Fruit fly (Drosophila melanogaster): ENCODE measurements around the gene zfh1.

The zfh1 gene

dm6 chr3R:30718442-30718841, 47.3 kb upstream of the zfh1 start (continued):
- peak; percentile 53 for TF ChIP-seq CG2712 (tag; optimal IDR thresholded peaks at IDR 0.05)
- TF ChIP-seq CG15269 (tag; optimal IDR thresholded peaks at IDR 0.05): peak; percentile 1
- TF ChIP-seq phol (tag; optimal IDR thresholded peaks at IDR 0.05): peak; percentile 17
- TF ChIP-seq oc (tag; optimal IDR thresholded peaks at IDR 0.05): peak; percentile 45
- TF ChIP-seq CG11398 (GFP tag; optimal IDR thresholded peaks at IDR 0.05): no peak
- no peak for TF ChIP-seq fu2 (GFP tag; optimal IDR thresholded peaks at IDR 0.05)
- TF ChIP-seq CG6813 (GFP tag; optimal IDR thresholded peaks at IDR 0.05): no peak
- no peak for TF ChIP-seq CG32532 (GFP tag; IDR thresholded peaks at IDR 0.05)
- no peak for TF ChIP-seq CG16815 (GFP tag; optimal IDR thresholded peaks at IDR 0.05)
- TF ChIP-seq Dfd (GFP tag; optimal IDR thresholded peaks at IDR 0.05): no peak
- TF ChIP-seq CG30403 (GFP tag; optimal IDR thresholded peaks at IDR 0.05): peak; percentile 14
- peak; percentile 14 for TF ChIP-seq CG14710 (tag; optimal IDR thresholded peaks at IDR 0.05)
- no peak for TF ChIP-seq Bgb (GFP tag; IDR thresholded peaks at IDR 0.05; ENCODE audit: partially characterized antibody)
- no peak for TF ChIP-seq maf-S (GFP tag; optimal IDR thresholded peaks at IDR 0.05)
- TF ChIP-seq Dek (tag; optimal IDR thresholded peaks at IDR 0.05): no peak
- TF ChIP-seq ase (GFP tag; IDR thresholded peaks at IDR 0.05): 0 out of 3 replicates have a peak, but pooled peaks have one; percentile 42
- no peak for TF ChIP-seq z (GFP tag; IDR thresholded peaks at IDR 0.05)
- no peak for TF ChIP-seq run (tag; optimal IDR thresholded peaks at IDR 0.05)
- no peak for TF ChIP-seq CG7556 (GFP tag; optimal IDR thresholded peaks at IDR 0.05)
- no peak for TF ChIP-seq E2f2 (GFP tag; IDR thresholded peaks at IDR 0.05)
- TF ChIP-seq CG14050 (GFP tag; IDR thresholded peaks at IDR 0.05): 0 out of 3 replicates have a peak, but pooled peaks have one; percentile 20
- no peak for TF ChIP-seq CG13775 (GFP tag; optimal IDR thresholded peaks at IDR 0.05)
- TF ChIP-seq CG18599 (GFP tag; optimal IDR thresholded peaks at IDR 0.05): peak; percentile 32
- TF ChIP-seq CG4404 (GFP tag; IDR thresholded peaks at IDR 0.05): no peak
- TF ChIP-seq Asciz (GFP tag; optimal IDR thresholded peaks at IDR 0.05): no peak
- TF ChIP-seq MBD-R2 (GFP tag; IDR thresholded peaks at IDR 0.05): no peak
- TF ChIP-seq repo (GFP tag; optimal IDR thresholded peaks at IDR 0.05): no peak
- TF ChIP-seq CG6791 (GFP tag; IDR thresholded peaks at IDR 0.05; ENCODE audit: partially characterized antibody): no peak
- TF ChIP-seq Side (GFP tag; optimal IDR thresholded peaks at IDR 0.05): no peak
- no peak for TF ChIP-seq chm (GFP tag; IDR thresholded peaks at IDR 0.05)
- TF ChIP-seq CG10274 (GFP tag; optimal IDR thresholded peaks at IDR 0.05): no peak
- no peak for TF ChIP-seq HLHmδ (GFP tag; optimal IDR thresholded peaks at IDR 0.05)
- TF ChIP-seq lola (GFP tag; optimal IDR thresholded peaks at IDR 0.05): no peak
- 0 out of 2 replicates have a peak, but pooled peaks have one; percentile 43 for TF ChIP-seq ap (GFP tag; IDR thresholded peaks at IDR 0.05)
- no peak for TF ChIP-seq Gsc (GFP tag; IDR thresholded peaks at IDR 0.05)
- TF ChIP-seq kah (GFP tag; optimal IDR thresholded peaks at IDR 0.05): no peak
- TF ChIP-seq Mad (GFP tag; optimal IDR thresholded peaks at IDR 0.05): no peak
- TF ChIP-seq CG7839 (tag; optimal IDR thresholded peaks at IDR 0.05): peak; percentile 30
- no peak for TF ChIP-seq CG9876 (GFP tag; optimal IDR thresholded peaks at IDR 0.05)
- TF ChIP-seq hth (optimal IDR thresholded peaks at IDR 0.05): no peak
- TF ChIP-seq pnt (GFP tag; optimal IDR thresholded peaks at IDR 0.05): no peak
- TF ChIP-seq Dbx (GFP tag; IDR thresholded peaks at IDR 0.05): no peak
- TF ChIP-seq zen (tag; optimal IDR thresholded peaks at IDR 0.05): no peak
- TF ChIP-seq CG15601 (tag; optimal IDR thresholded peaks at IDR 0.05): peak; percentile 15
- TF ChIP-seq fru (optimal IDR thresholded peaks at IDR 0.05): no peak
- peak; percentile 7 for TF ChIP-seq CG4820 (GFP tag; optimal IDR thresholded peaks at IDR 0.05)
- peak; percentile 48; the same call in 1 of the 2 replicates for TF ChIP-seq sob (GFP tag; IDR thresholded peaks at IDR 0.05)
- TF ChIP-seq Bdp1 (GFP tag; optimal IDR thresholded peaks at IDR 0.05): no peak
- no peak for TF ChIP-seq Ets65A (GFP tag)
- TF ChIP-seq CG10209 (GFP tag; optimal IDR thresholded peaks at IDR 0.05): no peak
- no peak for TF ChIP-seq tup (GFP tag; optimal IDR thresholded peaks at IDR 0.05)
